Worm (Caenorhabditis elegans) whole organism, young adult: ENCODE measurements around the gene srw-67.
A peak's percentile ranks its signal among the peaks of the same experiment; 100 is the strongest.

Experiments
- B0261.1 ChIP-seq: sonication (generic microtip); optimal IDR thresholded peaks from 2 replicates; lab custom pipeline; 2016; ENCODE audit warnings: mild to moderate bottlenecking, missing genetic modification characterization, moderate library complexity, missing compliant biosample characterization
- F10E7.11 ChIP-seq: sonication (generic microtip); optimal IDR thresholded peaks from 2 replicates; lab custom pipeline; 2017; ENCODE audit warnings: mild to moderate bottlenecking, missing genetic modification characterization, moderate library complexity, missing compliant biosample characterization
- F22D6.2 ChIP-seq: sonication (generic microtip); optimal IDR thresholded peaks from 2 replicates; lab custom pipeline; 2016; ENCODE audit warnings: mild to moderate bottlenecking, missing genetic modification characterization, missing compliant biosample characterization
- F39B2.1 ChIP-seq: fragments of 200-800 bp; sonication (Bioruptor generic); IDR thresholded peaks from 2 replicates; pipeline ENCODE4 v1.3.6; 2022; ENCODE audit warnings: missing genetic modification reagents, missing genetic modification characterization, missing compliant biosample characterization
- F52B5.7 ChIP-seq: sonication (generic microtip); optimal IDR thresholded peaks from 2 replicates; lab custom pipeline; 2016; ENCODE audit warnings: mild to moderate bottlenecking, missing genetic modification characterization, missing compliant biosample characterization
- K12H6.12 ChIP-seq: fragments of 200-800 bp; sonication (Bioruptor generic); optimal IDR thresholded peaks from 2 replicates; lab custom pipeline; 2018; ENCODE audit warnings: mild to moderate bottlenecking, missing genetic modification characterization, missing compliant biosample characterization
- T26A5.8 ChIP-seq: sonication (generic microtip); optimal IDR thresholded peaks from 2 replicates; lab custom pipeline; 2016; ENCODE audit warnings: missing genetic modification characterization, missing compliant biosample characterization
- Y53F4B.3 ChIP-seq: fragments of 200-800 bp; sonication (Bioruptor generic); IDR thresholded peaks from 2 replicates; pipeline ENCODE4 v1.3.6; 2022; ENCODE audit warnings: missing genetic modification reagents, missing genetic modification characterization, missing compliant biosample characterization
- Y53G8AR.9 ChIP-seq: fragments of 200-800 bp; sonication (Bioruptor generic); conservative IDR thresholded peaks from 2 replicates; pipeline ENCODE4 v1.3.6; 2022; ENCODE audit warnings: missing genetic modification reagents, missing genetic modification characterization, missing compliant biosample characterization
- Y67H2A.10 ChIP-seq: fragments of 200-800 bp; sonication (Bioruptor generic); conservative IDR thresholded peaks from 2 replicates; pipeline ENCODE4 v1.3.6; 2022; ENCODE audit warnings: missing genetic modification reagents, missing genetic modification characterization, missing compliant biosample characterization
- Y95B8A.8 ChIP-seq: fragments of 200-800 bp; sonication (Bioruptor generic); IDR thresholded peaks from 2 replicates; pipeline ENCODE4 v1.3.6; 2022; ENCODE audit warnings: missing genetic modification reagents, missing genetic modification characterization, missing compliant biosample characterization
- ZK185.1 ChIP-seq: sonication (generic microtip); optimal IDR thresholded peaks from 2 replicates; lab custom pipeline; 2016; ENCODE audit warnings: mild to moderate bottlenecking, missing genetic modification characterization, missing compliant biosample characterization; ENCODE audit not compliant: poor library complexity, severe bottlenecking
- akir-1 ChIP-seq: fragments of 200-800 bp; sonication (Bioruptor generic); optimal IDR thresholded peaks from 2 replicates; lab custom pipeline; 2018; ENCODE audit warnings: mild to moderate bottlenecking, missing genetic modification characterization, moderate library complexity, missing compliant biosample characterization
- ama-1 ChIP-seq, 3 experiments: fragments of 150-350 bp in 1 of 3; sonication (generic microtip) in 2 of 3; optimal IDR thresholded peaks; 2 replicates each; lab custom pipeline; 2014 to 2018; ENCODE audit warnings: missing biosample characterization in 2 of 3, missing genetic modification characterization in 2 of 3, missing genetic modification reagents in 2 of 3
- atf-7 ChIP-seq: sonication (generic microtip); optimal IDR thresholded peaks from 2 replicates; lab custom pipeline; 2017; ENCODE audit warnings: mild to moderate bottlenecking, missing genetic modification characterization, missing compliant biosample characterization
- attf-3 ChIP-seq: fragments of 200-800 bp; sonication (Bioruptor generic); conservative IDR thresholded peaks from 2 replicates; pipeline ENCODE4 v1.3.6; 2022; ENCODE audit warnings: missing genetic modification reagents, missing genetic modification characterization, missing compliant biosample characterization
- attf-6 ChIP-seq: fragments of 200-800 bp; sonication (Bioruptor generic); IDR thresholded peaks from 2 replicates; pipeline ENCODE4 v1.3.6; 2022; ENCODE audit warnings: missing genetic modification reagents, missing genetic modification characterization, missing compliant biosample characterization
- bed-2 ChIP-seq: fragments of 200-800 bp; sonication (Bioruptor generic); IDR thresholded peaks from 2 replicates; pipeline ENCODE4 v1.3.6; 2022; ENCODE audit warnings: missing genetic modification reagents, missing genetic modification characterization, missing compliant biosample characterization
- ccch-3 ChIP-seq: fragments of 200-800 bp; sonication (Bioruptor generic); optimal IDR thresholded peaks from 2 replicates; lab custom pipeline; 2018; ENCODE audit warnings: mild to moderate bottlenecking, missing genetic modification characterization, missing compliant biosample characterization
- cebp-1 ChIP-seq, 2 experiments: fragments of 200-800 bp in 1 of 2; sonication (Bioruptor generic) in 1 of 2; sonication (generic microtip) in 1 of 2; IDR thresholded peaks in 1 of 2; optimal IDR thresholded peaks in 1 of 2; 2 replicates each; pipeline versions ENCODE4 v1.3.6 to Lab custom; 2017 to 2022; ENCODE audit warnings: missing compliant biosample characterization in 2 of 2, missing genetic modification characterization in 2 of 2, mild to moderate bottlenecking in 1 of 2, missing genetic modification reagents in 1 of 2, moderate library complexity in 1 of 2
- dpl-1 ChIP-seq: fragments of 150-350 bp; optimal IDR thresholded peaks from 2 replicates; lab custom pipeline; 2014; ENCODE audit warnings: missing biosample characterization, missing genetic modification reagents, missing genetic modification characterization
- efl-1 ChIP-seq: fragments of 150-350 bp; optimal IDR thresholded peaks from 2 replicates; lab custom pipeline; 2014; ENCODE audit warnings: missing biosample characterization, missing genetic modification reagents, missing genetic modification characterization
- ekl-4 ChIP-seq: fragments of 200-800 bp; sonication (Bioruptor generic); IDR thresholded peaks from 2 replicates; pipeline ENCODE4 v1.3.6; 2022; ENCODE audit warnings: missing genetic modification reagents, missing genetic modification characterization, missing compliant biosample characterization
- fkh-3 ChIP-seq: sonication (generic microtip); optimal IDR thresholded peaks from 2 replicates; lab custom pipeline; 2016; ENCODE audit warnings: mild to moderate bottlenecking, missing genetic modification characterization, missing compliant biosample characterization
- gei-17 ChIP-seq: fragments of 200-800 bp; sonication (Bioruptor generic); optimal IDR thresholded peaks from 2 replicates; lab custom pipeline; 2018; ENCODE audit warnings: mild to moderate bottlenecking, missing genetic modification characterization, missing compliant biosample characterization
- hlh-12 ChIP-seq: sonication (generic microtip); optimal IDR thresholded peaks from 2 replicates; lab custom pipeline; 2016; ENCODE audit warnings: missing genetic modification characterization, missing compliant biosample characterization
- hlh-26 ChIP-seq: fragments of 200-800 bp; sonication (Bioruptor generic); conservative IDR thresholded peaks from 2 replicates; pipeline ENCODE4 v1.3.6; 2022; ENCODE audit warnings: missing genetic modification reagents, missing genetic modification characterization, missing compliant biosample characterization
- hmg-20 ChIP-seq: fragments of 200-800 bp; sonication (Bioruptor generic); IDR thresholded peaks from 2 replicates; pipeline ENCODE4 v1.3.6; 2022; ENCODE audit warnings: missing genetic modification reagents, missing genetic modification characterization, missing compliant biosample characterization
- let-526 ChIP-seq: fragments of 200-800 bp; sonication (Bioruptor generic); IDR thresholded peaks from 2 replicates; pipeline ENCODE4 v1.3.6; 2022; ENCODE audit warnings: missing genetic modification reagents, missing genetic modification characterization, missing compliant biosample characterization
- lin-40 ChIP-seq: sonication (generic microtip); optimal IDR thresholded peaks from 2 replicates; lab custom pipeline; 2016; ENCODE audit warnings: missing genetic modification characterization, mild to moderate bottlenecking, missing compliant biosample characterization, missing genotype, missing genetic modification reagents
- madf-10 ChIP-seq: sonication (generic microtip); optimal IDR thresholded peaks from 2 replicates; lab custom pipeline; 2016; ENCODE audit warnings: mild to moderate bottlenecking, missing genetic modification characterization, missing compliant biosample characterization
- madf-8 ChIP-seq: fragments of 200-800 bp; sonication (Bioruptor generic); conservative IDR thresholded peaks from 2 replicates; pipeline ENCODE4 v1.3.6; 2022; ENCODE audit warnings: missing genetic modification reagents, missing genetic modification characterization, missing compliant biosample characterization
- mcd-1 ChIP-seq: fragments of 200-800 bp; sonication (Bioruptor generic); IDR thresholded peaks from 2 replicates; pipeline ENCODE4 v1.3.6; 2022; ENCODE audit warnings: missing genetic modification reagents, missing genetic modification characterization, missing compliant biosample characterization
- mes-4 ChIP-seq: sonication (generic microtip); optimal IDR thresholded peaks from 2 replicates; lab custom pipeline; 2016; ENCODE audit warnings: missing genotype, missing genetic modification characterization, missing compliant biosample characterization
- nhr-179 ChIP-seq: sonication (generic microtip); optimal IDR thresholded peaks from 2 replicates; lab custom pipeline; 2016; ENCODE audit warnings: mild to moderate bottlenecking, missing genetic modification characterization, missing compliant biosample characterization
- nhr-90 ChIP-seq: sonication (generic microtip); optimal IDR thresholded peaks from 2 replicates; lab custom pipeline; 2016; ENCODE audit warnings: missing genotype, mild to moderate bottlenecking, missing genetic modification characterization, missing compliant biosample characterization
- rec-8 ChIP-seq, 2 experiments: sonication (generic microtip); optimal IDR thresholded peaks; 2 replicates each; lab custom pipeline; 2016; ENCODE audit warnings: mild to moderate bottlenecking in 2 of 2, missing genetic modification characterization in 2 of 2, missing genetic modification reagents in 2 of 2, missing genotype in 2 of 2, missing biosample characterization in 1 of 2, missing compliant biosample characterization in 1 of 2, moderate library complexity in 1 of 2
- repo-1 ChIP-seq: sonication (generic microtip); optimal IDR thresholded peaks from 2 replicates; lab custom pipeline; 2017; ENCODE audit warnings: mild to moderate bottlenecking, missing genetic modification characterization, missing compliant biosample characterization
- rpc-1 ChIP-seq, 2 experiments: fragments of 150-350 bp in 1 of 2; sonication (generic microtip) in 1 of 2; optimal IDR thresholded peaks; 2 replicates each; lab custom pipeline; 2014 to 2018; ENCODE audit warnings: missing biosample characterization in 1 of 2, missing genetic modification characterization in 1 of 2, missing genetic modification reagents in 1 of 2, missing genotype in 1 of 2
- sdz-38 ChIP-seq: sonication (generic microtip); optimal IDR thresholded peaks from 2 replicates; lab custom pipeline; 2016; ENCODE audit warnings: missing genotype, missing genetic modification characterization, missing compliant biosample characterization
- snpc-3.4 ChIP-seq: sonication (generic microtip); optimal IDR thresholded peaks from 2 replicates; lab custom pipeline; 2017; ENCODE audit warnings: missing genetic modification characterization, mild to moderate bottlenecking, missing compliant biosample characterization, antibody characterized with exemption, moderate library complexity, missing genotype, missing genetic modification reagents
- snpc-4 ChIP-seq, 5 experiments: fragments of 150-350 bp in 1 of 5; sonication (generic microtip) in 4 of 5; optimal IDR thresholded peaks; 2 replicates each; lab custom pipeline; 2014 to 2018; ENCODE audit warnings: missing genetic modification characterization in 5 of 5, missing biosample characterization in 3 of 5, antibody characterized with exemption in 2 of 5, mild to moderate bottlenecking in 2 of 5, missing compliant biosample characterization in 2 of 5, missing genotype in 2 of 5, moderate library complexity in 2 of 5, missing genetic modification reagents in 1 of 5
- tlf-1 ChIP-seq: fragments of 200-800 bp; sonication (Bioruptor generic); optimal IDR thresholded peaks from 2 replicates; lab custom pipeline; 2018; ENCODE audit warnings: mild to moderate bottlenecking, missing genetic modification characterization, missing compliant biosample characterization
- unc-62 ChIP-seq: fragments of 150-350 bp; optimal IDR thresholded peaks from 2 replicates; lab custom pipeline; 2014; ENCODE audit warnings: missing biosample characterization, missing genetic modification reagents, missing genetic modification characterization
- zfh-2 ChIP-seq: fragments of 200-800 bp; sonication (Bioruptor generic); conservative IDR thresholded peaks from 2 replicates; pipeline ENCODE4 v1.3.6; 2022; ENCODE audit warnings: missing genetic modification reagents, missing genetic modification characterization, missing compliant biosample characterization
- ztf-25 ChIP-seq: fragments of 200-800 bp; sonication (Bioruptor generic); IDR thresholded peaks from 2 replicates; pipeline ENCODE4 v1.3.6; 2022; ENCODE audit warnings: missing genetic modification reagents, missing genetic modification characterization, missing compliant biosample characterization
- ztf-26 ChIP-seq: sonication (generic microtip); optimal IDR thresholded peaks from 2 replicates; lab custom pipeline; 2017; ENCODE audit warnings: missing genetic modification characterization, missing compliant biosample characterization

The srw-67 gene

DNA sequence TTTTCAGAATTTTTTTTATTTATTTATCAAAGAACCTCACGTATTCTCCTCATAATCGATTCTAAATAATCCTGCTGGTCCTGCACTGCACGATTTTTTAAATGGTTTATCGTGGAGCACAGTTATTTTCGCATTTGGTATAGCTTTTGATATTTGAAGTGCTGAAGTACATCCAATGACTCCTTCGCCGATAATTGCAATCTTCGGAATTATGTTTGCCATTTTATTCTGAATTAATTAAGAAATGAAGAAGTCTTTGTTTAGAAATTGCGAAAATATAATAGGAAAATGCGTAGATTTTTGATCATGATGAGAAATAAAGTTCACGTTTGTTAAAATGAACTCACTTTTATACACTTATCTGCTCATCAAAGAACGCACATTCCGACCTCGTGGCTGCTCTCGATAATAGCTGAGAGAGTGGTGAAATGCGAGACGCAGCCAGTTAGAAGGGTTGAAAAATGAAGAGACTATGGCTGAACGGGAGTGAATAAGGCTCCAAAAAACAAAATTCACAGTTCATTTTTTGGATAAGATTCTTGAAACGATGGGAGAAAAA is 17.4 kb downstream of the srw-67 start (continued):
- TF ChIP-seq atf-7 (tag; lab: Kevin White, UChicago) (no peak), snpc-3.4 (tag; lab: Kevin White, UChicago) (no peak), sdz-38 (no peak), rec-8 (tag; optimal IDR thresholded peaks at IDR 0.05; lab: Kevin White, UChicago) (no peak), madf-10 (tag; lab: Kevin White, UChicago) (peak; percentile 24), B0261.1 (no peak), hlh-26 (no peak), mcd-1 (GFP tag; lab: Robert Waterston, UW) (0 out of 2 replicates have a peak, but pooled peaks have one; percentile 6), ztf-26 (tag; lab: Kevin White, UChicago) (no peak), ama-1 (optimal IDR thresholded peaks at IDR 0.05; lab: Kevin White, UChicago) (peak; percentile 67), ama-1 (GFP tag; optimal IDR thresholded peaks at IDR 0.05; lab: Kevin White, UChicago) (no peak), dpl-1 (GFP tag; lab: Kevin White, UChicago) (no peak), attf-3 (GFP tag; lab: Robert Waterston, UW) (no peak), rpc-1 (optimal IDR thresholded peaks at IDR 0.05; lab: Kevin White, UChicago) (no peak), rpc-1 (tag; optimal IDR thresholded peaks at IDR 0.05; lab: Kevin White, UChicago) (no peak), Y95B8A.8 (no peak), bed-2 (GFP tag; lab: Robert Waterston, UW) (no peak), lin-40 (tag; lab: Kevin White, UChicago) (peak; percentile 26), F10E7.11 (tag; lab: Kevin White, UChicago) (no peak), fkh-3 (no peak), ekl-4 (GFP tag; lab: Robert Waterston, UW) (no peak; the same call in 1 of the 2 replicates), ztf-25 (no peak), K12H6.12 (peak; percentile 50), zfh-2 (GFP tag; lab: Robert Waterston, UW) (no peak), gei-17 (GFP tag; lab: Kevin White, UChicago) (no peak), T26A5.8 (tag; lab: Kevin White, UChicago) (no peak), repo-1 (tag; lab: Kevin White, UChicago) (no peak), hmg-20 (GFP tag; lab: Robert Waterston, UW) (no peak), efl-1 (GFP tag; lab: Kevin White, UChicago) (no peak), hlh-12 (tag; lab: Kevin White, UChicago) (no peak), attf-6 (GFP tag; lab: Robert Waterston, UW) (no peak), F22D6.2 (tag; lab: Kevin White, UChicago) (no peak), mes-4 (tag; lab: Kevin White, UChicago) (no peak), Y67H2A.10 (GFP tag; lab: Robert Waterston, UW) (no peak), ZK185.1 (tag; lab: Kevin White, UChicago) (peak; percentile 9), Y53F4B.3 (GFP tag; lab: Robert Waterston, UW) (no peak), unc-62 (GFP tag; lab: Kevin White, UChicago) (no peak), nhr-179 (tag; lab: Kevin White, UChicago) (no peak), madf-8 (GFP tag; lab: Robert Waterston, UW) (no peak), nhr-90 (tag; lab: Kevin White, UChicago) (no peak), F39B2.1 (GFP tag; lab: Robert Waterston, UW) (no peak), cebp-1 (GFP tag; IDR thresholded peaks at IDR 0.05; lab: Robert Waterston, UW) (no peak), cebp-1 (tag; optimal IDR thresholded peaks at IDR 0.05; lab: Kevin White, UChicago) (peak; percentile 52), F52B5.7 (tag; lab: Kevin White, UChicago) (no peak), tlf-1 (GFP tag; lab: Kevin White, UChicago) (peak; percentile 13), akir-1 (GFP tag; lab: Kevin White, UChicago) (no peak), snpc-4 (GFP tag; optimal IDR thresholded peaks at IDR 0.05; lab: Kevin White, UChicago) (no peak), snpc-4 (tag; optimal IDR thresholded peaks at IDR 0.05; lab: Kevin White, UChicago) (no peak), Y53G8AR.9 (GFP tag; lab: Robert Waterston, UW) (peak; percentile 36; the same call in 1 of the 2 replicates), ccch-3 (GFP tag; lab: Kevin White, UChicago) (no peak), let-526 (GFP tag; lab: Robert Waterston, UW) (no peak)
